Fruit fly (Drosophila melanogaster): ENCODE measurements around the gene CG17329.

- TF ChIP-seq pan (optimal IDR thresholded peaks at IDR 0.05): no peak
- no peak for TF ChIP-seq sage (GFP tag; optimal IDR thresholded peaks at IDR 0.05)
- TF ChIP-seq Sp1 (GFP tag; optimal IDR thresholded peaks at IDR 0.05): no peak
- no peak for TF ChIP-seq Dfd (GFP tag; optimal IDR thresholded peaks at IDR 0.05)
- no peak for TF ChIP-seq Myc (optimal IDR thresholded peaks at IDR 0.05)
- TF ChIP-seq HLH106 (tag; optimal IDR thresholded peaks at IDR 0.05): no peak
- no peak for TF ChIP-seq lola (GFP tag; optimal IDR thresholded peaks at IDR 0.05)
- no peak for TF ChIP-seq usp (GFP tag; optimal IDR thresholded peaks at IDR 0.05)
- no peak for TF ChIP-seq Abd-B (GFP tag; optimal IDR thresholded peaks at IDR 0.05)
- TF ChIP-seq N (GFP tag; optimal IDR thresholded peaks at IDR 0.05): no peak
Observed at dm6 chr2L:16317777-16318610, 26.9 kb downstream of the CG17329 start.

Measured in whole organism, wandering third instar larva.